Fruit fly (Drosophila melanogaster) whole organism, embryonic: ENCODE measurements around the gene CG45099.

Source experiments
- Ada2b ChIP-seq: fragments of 200-800 bp; sonication (Bioruptor generic); IDR thresholded peaks from 2 replicates; pipeline ENCODE4 v1.3.6; 2022; ENCODE audit warnings: missing biosample characterization, missing genetic modification characterization
- BEAF-32 ChIP-seq: fragments of 200-800 bp; sonication (Bioruptor generic); optimal IDR thresholded peaks from 3 replicates; lab custom pipeline; 2017; ENCODE audit warnings: missing biosample characterization, missing genetic modification characterization, mild to moderate bottlenecking, moderate library complexity, missing genetic modification reagents
- CG10462 ChIP-seq: fragments of 200-800 bp; sonication (Bioruptor generic); optimal IDR thresholded peaks from 2 replicates; lab custom pipeline; 2016; ENCODE audit warnings: missing biosample characterization, missing genetic modification characterization
- CG11247 ChIP-seq: fragments of 200-800 bp; sonication (Bioruptor generic); IDR thresholded peaks from 2 replicates; pipeline ENCODE4 v1.3.6; 2022; ENCODE audit warnings: missing biosample characterization, missing genetic modification characterization
- CG13287 ChIP-seq: fragments of 200-800 bp; sonication (Bioruptor generic); IDR thresholded peaks from 2 replicates; pipeline ENCODE4 v1.3.6; 2022; ENCODE audit warnings: missing biosample characterization, missing genetic modification characterization; ENCODE audit not compliant: partially characterized antibody
- CG13296 ChIP-seq: fragments of 200-800 bp; sonication (Bioruptor generic); optimal IDR thresholded peaks from 3 replicates; lab custom pipeline; 2018; ENCODE audit warnings: missing biosample characterization, mild to moderate bottlenecking, missing genetic modification characterization
- CG17385 ChIP-seq: fragments of 200-800 bp; sonication (Bioruptor generic); optimal IDR thresholded peaks from 3 replicates; lab custom pipeline; 2018; ENCODE audit warnings: missing biosample characterization, mild to moderate bottlenecking, missing genetic modification characterization
- CG17612 ChIP-seq: fragments of 200-800 bp; sonication (Bioruptor generic); IDR thresholded peaks from 2 replicates; pipeline ENCODE4 v1.3.6; 2022; ENCODE audit warnings: missing biosample characterization, missing genetic modification characterization
- CG17912 ChIP-seq: fragments of 200-800 bp; sonication (Bioruptor generic); optimal IDR thresholded peaks from 2 replicates; lab custom pipeline; 2018; ENCODE audit warnings: missing biosample characterization, mild to moderate bottlenecking, missing genetic modification characterization
- CG1792 ChIP-seq: fragments of 200-800 bp; sonication (Bioruptor generic); optimal IDR thresholded peaks from 2 replicates; lab custom pipeline; 2016; ENCODE audit warnings: missing biosample characterization, missing genetic modification characterization
- CG1832 ChIP-seq: fragments of 200-800 bp; sonication (Bioruptor generic); optimal IDR thresholded peaks from 2 replicates; lab custom pipeline; 2017; ENCODE audit warnings: missing biosample characterization, mild to moderate bottlenecking, missing genetic modification characterization, inconsistent platforms
- CG34422 ChIP-seq: fragments of 200-800 bp; sonication (Bioruptor generic); IDR thresholded peaks from 3 replicates; pipeline ENCODE4 v1.3.6; 2022; ENCODE audit warnings: missing biosample characterization, missing genetic modification characterization
- CG3995 ChIP-seq: fragments of 200-800 bp; sonication (Bioruptor generic); optimal IDR thresholded peaks from 3 replicates; lab custom pipeline; 2016; ENCODE audit warnings: missing biosample characterization, missing genetic modification characterization
- CG4282 ChIP-seq: fragments of 200-800 bp; sonication (Bioruptor generic); optimal IDR thresholded peaks from 2 replicates; lab custom pipeline; 2016; ENCODE audit warnings: missing biosample characterization, missing genetic modification characterization
- CG43689 ChIP-seq: fragments of 200-800 bp; sonication (Bioruptor generic); IDR thresholded peaks from 2 replicates; pipeline ENCODE4 v1.3.6; 2022; ENCODE audit warnings: missing biosample characterization, missing genetic modification characterization
- CG4424 ChIP-seq: fragments of 200-800 bp; sonication (Bioruptor generic); optimal IDR thresholded peaks from 3 replicates; lab custom pipeline; 2016; ENCODE audit warnings: missing biosample characterization, missing genetic modification characterization
- CG4820 ChIP-seq: fragments of 200-800 bp; sonication (Bioruptor generic); optimal IDR thresholded peaks from 3 replicates; lab custom pipeline; 2016; ENCODE audit warnings: missing biosample characterization, missing genetic modification characterization
- CG6175 ChIP-seq: fragments of 200-800 bp; sonication (Bioruptor generic); IDR thresholded peaks from 3 replicates; pipeline ENCODE4 v1.3.6; 2022; ENCODE audit warnings: missing biosample characterization, missing genetic modification characterization
- CG6854 ChIP-seq: fragments of 200-800 bp; sonication (Bioruptor generic); optimal IDR thresholded peaks from 3 replicates; lab custom pipeline; 2017; ENCODE audit warnings: missing biosample characterization, mild to moderate bottlenecking, missing genetic modification characterization
- CG7745 ChIP-seq: fragments of 200-800 bp; sonication (Bioruptor generic); optimal IDR thresholded peaks from 2 replicates; lab custom pipeline; 2018; ENCODE audit warnings: missing biosample characterization, mild to moderate bottlenecking, missing genetic modification characterization, moderate library complexity
- CG8359 ChIP-seq: fragments of 200-800 bp; sonication (Bioruptor generic); optimal IDR thresholded peaks from 2 replicates; lab custom pipeline; 2017; ENCODE audit warnings: missing biosample characterization, mild to moderate bottlenecking, missing genetic modification characterization, borderline replicate concordance
- CG8765 ChIP-seq: fragments of 200-800 bp; sonication (Bioruptor generic); IDR thresholded peaks from 2 replicates; pipeline ENCODE4 v1.3.6; 2022; ENCODE audit warnings: missing biosample characterization, missing genetic modification characterization
- CTCF ChIP-seq: fragments of 200-800 bp; sonication (Bioruptor generic); optimal IDR thresholded peaks from 2 replicates; lab custom pipeline; 2017; ENCODE audit warnings: missing biosample characterization, mild to moderate bottlenecking, missing genetic modification characterization, moderate library complexity
- Chrac-16 ChIP-seq: fragments of 200-800 bp; sonication (Bioruptor generic); optimal IDR thresholded peaks from 3 replicates; lab custom pipeline; 2016; ENCODE audit warnings: missing biosample characterization, missing genetic modification characterization
- Deaf1 ChIP-seq: fragments of 200-800 bp; optimal IDR thresholded peaks from 3 replicates; lab custom pipeline; 2019; ENCODE audit warnings: missing biosample characterization, mild to moderate bottlenecking, missing genetic modification characterization, moderate library complexity
- E2f2 ChIP-seq: fragments of 200-800 bp; sonication (Bioruptor generic); IDR thresholded peaks from 2 replicates; pipeline ENCODE4 v1.3.6; 2022; ENCODE audit warnings: missing biosample characterization, missing genetic modification characterization
- Gsc ChIP-seq: fragments of 200-800 bp; sonication (Bioruptor generic); IDR thresholded peaks from 2 replicates; pipeline ENCODE4 v1.3.6; 2022; ENCODE audit warnings: missing biosample characterization, missing genetic modification characterization
- HHEX ChIP-seq: fragments of 200-800 bp; sonication (Bioruptor generic); optimal IDR thresholded peaks from 3 replicates; lab custom pipeline; 2017; ENCODE audit warnings: missing biosample characterization, mild to moderate bottlenecking, missing genetic modification characterization, missing genetic modification reagents
- HmgZ ChIP-seq: fragments of 200-800 bp; sonication (Bioruptor generic); optimal IDR thresholded peaks from 2 replicates; lab custom pipeline; 2018; ENCODE audit warnings: missing biosample characterization, mild to moderate bottlenecking, missing genetic modification characterization
- Hmx ChIP-seq: fragments of 200-800 bp; sonication (Bioruptor generic); optimal IDR thresholded peaks from 2 replicates; lab custom pipeline; 2016; ENCODE audit warnings: missing biosample characterization, missing genetic modification characterization
- Jarid2 ChIP-seq: fragments of 200-800 bp; sonication (Bioruptor generic); optimal IDR thresholded peaks from 3 replicates; lab custom pipeline; 2017; ENCODE audit warnings: mild to moderate bottlenecking, missing biosample characterization, missing genetic modification reagents, missing genetic modification characterization
- Trl ChIP-seq, 3 experiments: fragments of >200 bp in 2 of 3; fragments of 200-800 bp in 1 of 3; sonication (Bioruptor generic) in 1 of 3; optimal IDR thresholded peaks; 2 replicates in 1 of 3; 3 replicates in 2 of 3; lab custom pipeline; 2016 to 2017; ENCODE audit warnings: missing biosample characterization in 1 of 3, missing genetic modification characterization in 1 of 3
- ac ChIP-seq: fragments of 200-800 bp; sonication (Bioruptor generic); optimal IDR thresholded peaks from 3 replicates; lab custom pipeline; 2017; ENCODE audit warnings: missing biosample characterization, mild to moderate bottlenecking, missing genetic modification characterization
- bcd ChIP-seq: fragments of 200-800 bp; sonication (Bioruptor generic); optimal IDR thresholded peaks from 2 replicates; lab custom pipeline; 2017; ENCODE audit warnings: missing biosample characterization, mild to moderate bottlenecking, missing genetic modification characterization
- chinmo ChIP-seq: fragments of 200-800 bp; sonication (Bioruptor generic); IDR thresholded peaks from 4 replicates; pipeline ENCODE4 v1.3.6; 2022; ENCODE audit warnings: missing biosample characterization, missing genetic modification characterization; ENCODE audit not compliant: partially characterized antibody
- chm ChIP-seq: fragments of 200-800 bp; sonication (Bioruptor generic); IDR thresholded peaks from 2 replicates; pipeline ENCODE4 v1.3.6; 2022; ENCODE audit warnings: missing biosample characterization, missing genetic modification characterization
- cwo ChIP-seq: fragments of 200-800 bp; sonication (Bioruptor generic); optimal IDR thresholded peaks from 3 replicates; lab custom pipeline; 2017; ENCODE audit warnings: missing biosample characterization, missing genetic modification characterization, mild to moderate bottlenecking, moderate library complexity, missing genetic modification reagents
- dati ChIP-seq: fragments of 200-800 bp; sonication (Bioruptor generic); IDR thresholded peaks from 2 replicates; pipeline ENCODE4 v1.3.6; 2022; ENCODE audit warnings: missing biosample characterization, missing genetic modification characterization
- dpn ChIP-seq, 2 experiments: fragments of 200-800 bp; sonication (Bioruptor generic); optimal IDR thresholded peaks; 3 replicates each; lab custom pipeline; 2016; ENCODE audit warnings: missing biosample characterization in 2 of 2, missing genetic modification characterization in 2 of 2
- gfzf ChIP-seq: fragments of 200-800 bp; sonication (Bioruptor generic); optimal IDR thresholded peaks from 2 replicates; lab custom pipeline; 2016; ENCODE audit warnings: missing biosample characterization, mild to moderate bottlenecking, missing genetic modification characterization, moderate library complexity
- insv ChIP-seq, 2 experiments: fragments of 200-800 bp; sonication (Bioruptor generic); optimal IDR thresholded peaks; 3 replicates each; lab custom pipeline; 2016 to 2018; ENCODE audit warnings: missing biosample characterization in 2 of 2, missing genetic modification characterization in 2 of 2
- jigr1 ChIP-seq: fragments of 200-800 bp; sonication (Bioruptor generic); IDR thresholded peaks from 3 replicates; pipeline ENCODE4 v1.3.6; 2022; ENCODE audit warnings: missing biosample characterization, missing genetic modification characterization
- lov ChIP-seq, 2 experiments: fragments of 200-800 bp in 1 of 2; fragments of >200 bp in 1 of 2; sonication (Bioruptor generic) in 1 of 2; IDR thresholded peaks in 1 of 2; optimal IDR thresholded peaks in 1 of 2; 2 replicates in 1 of 2; 3 replicates in 1 of 2; pipeline versions ENCODE4 v1.3.6 to Lab custom; 2017 to 2022; ENCODE audit warnings: missing biosample characterization in 1 of 2, missing genetic modification characterization in 1 of 2
- luna ChIP-seq: fragments of 200-800 bp; sonication (Bioruptor generic); optimal IDR thresholded peaks from 2 replicates; lab custom pipeline; 2016; ENCODE audit warnings: missing biosample characterization, missing genetic modification characterization
- onecut ChIP-seq: fragments of 200-800 bp; sonication (Bioruptor generic); IDR thresholded peaks from 2 replicates; pipeline ENCODE4 v1.3.6; 2022; ENCODE audit warnings: missing biosample characterization, missing genetic modification characterization
- pho ChIP-seq: fragments of 200-800 bp; sonication (Bioruptor generic); optimal IDR thresholded peaks from 2 replicates; lab custom pipeline; 2016; ENCODE audit warnings: missing biosample characterization, missing genetic modification characterization
- pnt ChIP-seq: fragments of 200-800 bp; sonication (Bioruptor generic); optimal IDR thresholded peaks from 3 replicates; lab custom pipeline; 2016; ENCODE audit warnings: missing biosample characterization, missing genetic modification characterization
- pros ChIP-seq: fragments of 200-800 bp; sonication (Bioruptor generic); optimal IDR thresholded peaks from 3 replicates; lab custom pipeline; 2019; ENCODE audit warnings: missing biosample characterization, mild to moderate bottlenecking, missing genetic modification characterization, moderate library complexity
- schlank ChIP-seq: fragments of 200-800 bp; sonication (Bioruptor generic); optimal IDR thresholded peaks from 2 replicates; lab custom pipeline; 2018; ENCODE audit warnings: missing biosample characterization, mild to moderate bottlenecking, missing genetic modification characterization
- tup ChIP-seq: fragments of 200-800 bp; sonication (Bioruptor generic); optimal IDR thresholded peaks from 2 replicates; lab custom pipeline; 2016; ENCODE audit warnings: missing biosample characterization, mild to moderate bottlenecking, missing genetic modification characterization, moderate library complexity

CG45099 gene

dm6 chr3R:22041625-22042282 is 7.7 kb upstream of the CG45099 start, which contains the start of gene how (continued):
- peak; percentile 95 for TF ChIP-seq E2f2
- peak; percentile 7 for TF ChIP-seq CG17385
- TF ChIP-seq CG6175 (GFP tag; lab: Robert Waterston, UW), result no peak
- TF ChIP-seq CG4424, result peak; percentile 28
- TF ChIP-seq pho (GFP tag; lab: Kevin White, UChicago), result peak; percentile 27
- no peak for TF ChIP-seq CG1792 (GFP tag; lab: Kevin White, UChicago)
- no peak for TF ChIP-seq onecut (GFP tag; lab: Robert Waterston, UW)
- no peak for TF ChIP-seq CG43689 (GFP tag; lab: Robert Waterston, UW)
- TF ChIP-seq Deaf1 (tag; lab: Kevin White, UChicago), result no peak
- no peak for TF ChIP-seq ac (GFP tag; lab: Kevin White, UChicago)
- peak; percentile 46 for TF ChIP-seq pros
- TF ChIP-seq CG7745, result no peak
- TF ChIP-seq cwo (GFP tag; lab: Kevin White, UChicago), result no peak
- TF ChIP-seq CG6854, result no peak
- no peak for TF ChIP-seq CG4820
- peak; percentile 78 for TF ChIP-seq HmgZ (tag; lab: Kevin White, UChicago)
- no peak for TF ChIP-seq Ada2b (GFP tag; lab: Robert Waterston, UW)
- peak; percentile 95 to 98 for TF ChIP-seq Trl (optimal IDR thresholded peaks at IDR 0.05; lab: Kevin White, UChicago)
- peak; percentile 55 for TF ChIP-seq Trl (GFP tag; optimal IDR thresholded peaks at IDR 0.05; lab: Kevin White, UChicago)
- no peak for TF ChIP-seq chinmo
- no peak for TF ChIP-seq CG8765 (GFP tag; lab: Robert Waterston, UW)
- no peak for TF ChIP-seq CG1832
- TF ChIP-seq CTCF (GFP tag; lab: Kevin White, UChicago), result peak; percentile 29
- no peak for TF ChIP-seq CG34422
- peak in 1 of 2 experiments; percentile 5 for TF ChIP-seq insv (GFP tag; optimal IDR thresholded peaks at IDR 0.05; lab: Kevin White, UChicago)
- TF ChIP-seq CG17612 (GFP tag; lab: Robert Waterston, UW), result no peak
- peak; percentile 0 for TF ChIP-seq HHEX (GFP tag; lab: Kevin White, UChicago)
- TF ChIP-seq BEAF-32 (GFP tag; lab: Kevin White, UChicago), result peak; percentile 40
- TF ChIP-seq bcd (GFP tag; lab: Kevin White, UChicago), result no peak
- TF ChIP-seq gfzf (GFP tag; lab: Kevin White, UChicago), result peak; percentile 30
- no peak for TF ChIP-seq Gsc
- TF ChIP-seq chm (GFP tag; lab: Robert Waterston, UW), result peak; percentile 83
- peak in 1 of 2 experiments; percentile 30 for TF ChIP-seq dpn (GFP tag; optimal IDR thresholded peaks at IDR 0.05; lab: Kevin White, UChicago)
- TF ChIP-seq CG11247 (GFP tag; lab: Robert Waterston, UW), result no peak
- peak; percentile 8 for TF ChIP-seq CG13296
- no peak for TF ChIP-seq CG3995 (GFP tag; lab: Kevin White, UChicago)
- no peak for TF ChIP-seq CG8359 (GFP tag; lab: Kevin White, UChicago)
- peak; percentile 93 for TF ChIP-seq Jarid2
- no peak for TF ChIP-seq Hmx (GFP tag; lab: Kevin White, UChicago)
- TF ChIP-seq luna (GFP tag; lab: Kevin White, UChicago), result no peak
- TF ChIP-seq CG13287 (GFP tag; lab: Robert Waterston, UW), result peak; percentile 41; the same call in 1 of the 2 replicates
- TF ChIP-seq schlank (tag; lab: Kevin White, UChicago), result no peak
- TF ChIP-seq dati, result no peak
- TF ChIP-seq CG4282 (GFP tag; lab: Kevin White, UChicago), result no peak
- peak; percentile 8 for TF ChIP-seq Chrac-16 (GFP tag; lab: Kevin White, UChicago)
- no peak for TF ChIP-seq pnt
- no peak for TF ChIP-seq CG10462 (GFP tag; lab: Kevin White, UChicago)
- no peak for TF ChIP-seq lov (optimal IDR thresholded peaks at IDR 0.05; lab: Kevin White, UChicago)
- TF ChIP-seq lov (GFP tag; IDR thresholded peaks at IDR 0.05; lab: Robert Waterston, UW), result no peak
- peak; percentile 2 for TF ChIP-seq tup (GFP tag; lab: Kevin White, UChicago)
- TF ChIP-seq CG17912 (GFP tag; lab: Kevin White, UChicago), result no peak
- no peak for TF ChIP-seq jigr1 (GFP tag; lab: Robert Waterston, UW)
